Fruit fly (Drosophila melanogaster) whole organism, embryonic: Measurements from ENCODE around the gene CG11912.

ENCODE experiments used
- Aef1 ChIP-seq: fragments of 200-800 bp; sonication (Bioruptor generic); IDR thresholded peaks from 3 replicates; pipeline ENCODE4 v1.3.6; 2022; ENCODE audit warnings: missing biosample characterization, missing genetic modification characterization
- Bgb ChIP-seq: fragments of 200-800 bp; sonication (Bioruptor generic); IDR thresholded peaks from 2 replicates; pipeline ENCODE4 v1.3.6; 2022; ENCODE audit warnings: missing biosample characterization, missing genetic modification characterization; ENCODE audit not compliant: partially characterized antibody
- CG10209 ChIP-seq: fragments of 200-800 bp; sonication (Bioruptor generic); optimal IDR thresholded peaks from 3 replicates; lab custom pipeline; 2017; ENCODE audit warnings: missing biosample characterization, mild to moderate bottlenecking, missing genetic modification characterization, missing genetic modification reagents
- CG10321 ChIP-seq: fragments of 200-800 bp; sonication (Bioruptor generic); IDR thresholded peaks from 2 replicates; pipeline ENCODE4 v1.3.6; 2022; ENCODE audit warnings: missing biosample characterization, missing genetic modification characterization
- CG10543 ChIP-seq: fragments of 200-800 bp; sonication (Bioruptor generic); optimal IDR thresholded peaks from 3 replicates; lab custom pipeline; 2017; ENCODE audit warnings: missing biosample characterization, mild to moderate bottlenecking, missing genetic modification characterization, moderate library complexity
- CG15514 ChIP-seq: fragments of 200-800 bp; sonication (Bioruptor generic); optimal IDR thresholded peaks from 3 replicates; lab custom pipeline; 2017; ENCODE audit warnings: missing biosample characterization, missing genetic modification characterization, mild to moderate bottlenecking, moderate library complexity, missing genetic modification reagents
- CG15696 ChIP-seq: fragments of 200-800 bp; sonication (Bioruptor generic); optimal IDR thresholded peaks from 2 replicates; lab custom pipeline; 2019; ENCODE audit warnings: missing biosample characterization, mild to moderate bottlenecking, missing genetic modification characterization, moderate library complexity
- CG17361 ChIP-seq: fragments of 200-800 bp; sonication (Bioruptor generic); IDR thresholded peaks from 3 replicates; pipeline ENCODE4 v1.3.6; 2022; ENCODE audit warnings: missing biosample characterization, missing genetic modification characterization
- CG18619 ChIP-seq: fragments of 200-800 bp; sonication (Bioruptor generic); optimal IDR thresholded peaks from 3 replicates; lab custom pipeline; 2017; ENCODE audit warnings: missing biosample characterization, mild to moderate bottlenecking, missing genetic modification characterization
- CG2875 ChIP-seq: fragments of 200-800 bp; sonication (Bioruptor generic); optimal IDR thresholded peaks from 2 replicates; lab custom pipeline; 2017; ENCODE audit warnings: missing biosample characterization, mild to moderate bottlenecking, missing genetic modification characterization, missing genetic modification reagents
- CG32532 ChIP-seq: fragments of 200-800 bp; sonication (Bioruptor generic); IDR thresholded peaks from 2 replicates; pipeline ENCODE4 v1.3.6; 2022; ENCODE audit warnings: missing biosample characterization, missing genetic modification characterization
- CG3407 ChIP-seq: fragments of 200-800 bp; sonication (Bioruptor generic); optimal IDR thresholded peaks from 2 replicates; lab custom pipeline; 2018; ENCODE audit warnings: missing biosample characterization, mild to moderate bottlenecking, missing genetic modification characterization
- CG34376 ChIP-seq: fragments of 200-800 bp; sonication (Bioruptor generic); optimal IDR thresholded peaks from 2 replicates; lab custom pipeline; 2018; ENCODE audit warnings: missing biosample characterization, mild to moderate bottlenecking, missing genetic modification characterization
- CG7372 ChIP-seq: fragments of 200-800 bp; sonication (Bioruptor generic); IDR thresholded peaks from 2 replicates; pipeline ENCODE4 v1.3.6; 2022; ENCODE audit warnings: missing biosample characterization, missing genetic modification characterization
- CG7839 ChIP-seq: fragments of 200-800 bp; sonication (Bioruptor generic); optimal IDR thresholded peaks from 3 replicates; lab custom pipeline; 2018; ENCODE audit warnings: missing biosample characterization, mild to moderate bottlenecking, missing genetic modification characterization, moderate library complexity
- CTCF ChIP-seq: fragments of 200-800 bp; sonication (Bioruptor generic); optimal IDR thresholded peaks from 2 replicates; lab custom pipeline; 2017; ENCODE audit warnings: missing biosample characterization, mild to moderate bottlenecking, missing genetic modification characterization, moderate library complexity
- Dbx ChIP-seq: fragments of 200-800 bp; sonication (Bioruptor generic); IDR thresholded peaks from 3 replicates; pipeline ENCODE4 v1.3.6; 2022; ENCODE audit warnings: missing biosample characterization, missing genetic modification characterization
- Deaf1 ChIP-seq: fragments of 200-800 bp; optimal IDR thresholded peaks from 3 replicates; lab custom pipeline; 2019; ENCODE audit warnings: missing biosample characterization, mild to moderate bottlenecking, missing genetic modification characterization, moderate library complexity
- Med ChIP-seq: fragments of 200-800 bp; sonication (Bioruptor generic); peaks from one replicate; lab custom pipeline; 2016; ENCODE audit warnings: missing biosample characterization, missing genetic modification characterization, mild to moderate bottlenecking, inconsistent platforms, moderate library complexity
- Nf-YC ChIP-seq: fragments of 200-800 bp; optimal IDR thresholded peaks from 3 replicates; lab custom pipeline; 2019; ENCODE audit warnings: missing biosample characterization, mild to moderate bottlenecking, missing genetic modification characterization, moderate library complexity
- Ravus ChIP-seq: fragments of 200-800 bp; sonication (Bioruptor generic); IDR thresholded peaks from 2 replicates; pipeline ENCODE4 v1.3.6; 2022; ENCODE audit warnings: missing biosample characterization, missing genetic modification characterization
- TFAM ChIP-seq: fragments of 200-800 bp; sonication (Bioruptor generic); optimal IDR thresholded peaks from 2 replicates; lab custom pipeline; 2017; ENCODE audit warnings: missing biosample characterization, missing genetic modification characterization, inconsistent platforms
- Taf1 ChIP-seq: fragments of 200-800 bp; sonication (Bioruptor generic); IDR thresholded peaks from 2 replicates; pipeline ENCODE4 v1.3.6; 2022; ENCODE audit warnings: missing biosample characterization, missing genetic modification characterization
- abd-A ChIP-seq: fragments of 200-800 bp; sonication (Bioruptor generic); optimal IDR thresholded peaks from 3 replicates; lab custom pipeline; 2019; ENCODE audit warnings: missing biosample characterization, mild to moderate bottlenecking, missing genetic modification characterization, moderate library complexity
- amos ChIP-seq: fragments of 200-800 bp; sonication (Bioruptor generic); IDR thresholded peaks from 2 replicates; pipeline ENCODE4 v1.3.6; 2022; ENCODE audit warnings: missing biosample characterization, missing genetic modification characterization; ENCODE audit not compliant: partially characterized antibody
- bowl ChIP-seq: fragments of 200-800 bp; sonication (Bioruptor generic); IDR thresholded peaks from 2 replicates; pipeline ENCODE4 v1.3.6; 2022; ENCODE audit warnings: missing biosample characterization, missing genetic modification characterization
- chinmo ChIP-seq: fragments of 200-800 bp; sonication (Bioruptor generic); IDR thresholded peaks from 4 replicates; pipeline ENCODE4 v1.3.6; 2022; ENCODE audit warnings: missing biosample characterization, missing genetic modification characterization; ENCODE audit not compliant: partially characterized antibody
- crp ChIP-seq, 2 experiments: fragments of 200-800 bp; sonication (Bioruptor generic); optimal IDR thresholded peaks; 2 replicates in 1 of 2; 3 replicates in 1 of 2; lab custom pipeline; 2017; ENCODE audit warnings: missing biosample characterization in 2 of 2, missing genetic modification characterization in 2 of 2, mild to moderate bottlenecking in 1 of 2, moderate library complexity in 1 of 2
- dati ChIP-seq: fragments of 200-800 bp; sonication (Bioruptor generic); IDR thresholded peaks from 2 replicates; pipeline ENCODE4 v1.3.6; 2022; ENCODE audit warnings: missing biosample characterization, missing genetic modification characterization
- emc ChIP-seq: fragments of 200-800 bp; sonication (Bioruptor generic); optimal IDR thresholded peaks from 2 replicates; lab custom pipeline; 2016; ENCODE audit warnings: missing biosample characterization, missing genetic modification characterization
- ewg ChIP-seq: fragments of 200-800 bp; sonication (Bioruptor generic); optimal IDR thresholded peaks from 3 replicates; lab custom pipeline; 2017; ENCODE audit warnings: mild to moderate bottlenecking, missing biosample characterization, missing genetic modification reagents, missing genetic modification characterization
- gem ChIP-seq: fragments of 200-800 bp; sonication (Bioruptor generic); optimal IDR thresholded peaks from 2 replicates; lab custom pipeline; 2019; ENCODE audit warnings: missing biosample characterization, mild to moderate bottlenecking, missing genetic modification characterization, moderate library complexity
- h ChIP-seq: fragments of >200 bp; optimal IDR thresholded peaks from 2 replicates; lab custom pipeline; 2017
- ken ChIP-seq: fragments of 200-800 bp; sonication (Bioruptor generic); IDR thresholded peaks from 3 replicates; pipeline ENCODE4 v1.3.6; 2022; ENCODE audit warnings: missing biosample characterization, missing genetic modification characterization
- lmd ChIP-seq: fragments of 200-800 bp; sonication (Bioruptor generic); IDR thresholded peaks from 2 replicates; pipeline ENCODE4 v1.3.6; 2022; ENCODE audit warnings: missing biosample characterization, missing genetic modification characterization
- maf-S ChIP-seq: fragments of 200-800 bp; sonication (Bioruptor generic); optimal IDR thresholded peaks from 2 replicates; lab custom pipeline; 2016; ENCODE audit warnings: missing biosample characterization, missing genetic modification characterization
- nmo ChIP-seq: fragments of 200-800 bp; sonication (Bioruptor generic); optimal IDR thresholded peaks from 2 replicates; lab custom pipeline; 2018; ENCODE audit warnings: missing biosample characterization, mild to moderate bottlenecking, missing genetic modification characterization, moderate library complexity
- onecut ChIP-seq: fragments of 200-800 bp; sonication (Bioruptor generic); IDR thresholded peaks from 2 replicates; pipeline ENCODE4 v1.3.6; 2022; ENCODE audit warnings: missing biosample characterization, missing genetic modification characterization
- pros ChIP-seq: fragments of 200-800 bp; sonication (Bioruptor generic); optimal IDR thresholded peaks from 3 replicates; lab custom pipeline; 2019; ENCODE audit warnings: missing biosample characterization, mild to moderate bottlenecking, missing genetic modification characterization, moderate library complexity
- psq ChIP-seq: fragments of 200-800 bp; sonication (Bioruptor generic); optimal IDR thresholded peaks from 2 replicates; lab custom pipeline; 2017; ENCODE audit warnings: missing biosample characterization, missing genetic modification characterization
- pzg ChIP-seq: fragments of 200-800 bp; sonication (Bioruptor generic); optimal IDR thresholded peaks from 3 replicates; lab custom pipeline; 2018; ENCODE audit warnings: missing biosample characterization, mild to moderate bottlenecking, missing genetic modification characterization, moderate library complexity
- row ChIP-seq: fragments of 200-800 bp; sonication (Bioruptor generic); IDR thresholded peaks from 3 replicates; pipeline ENCODE4 v1.3.6; 2022; ENCODE audit warnings: missing biosample characterization, missing genetic modification characterization
- scrt ChIP-seq: fragments of 200-800 bp; sonication (Bioruptor generic); optimal IDR thresholded peaks from 2 replicates; lab custom pipeline; 2018; ENCODE audit warnings: missing biosample characterization, mild to moderate bottlenecking, missing genetic modification characterization, moderate library complexity
- sens ChIP-seq: fragments of 200-800 bp; sonication (Bioruptor generic); peaks from one replicate; lab custom pipeline; 2016; ENCODE audit warnings: missing biosample characterization, missing genetic modification characterization
- sna ChIP-seq: fragments of 200-800 bp; sonication (Bioruptor generic); IDR thresholded peaks from 2 replicates; pipeline ENCODE4 v1.3.6; 2022; ENCODE audit warnings: missing biosample characterization, missing genetic modification characterization; ENCODE audit not compliant: partially characterized antibody
- stc ChIP-seq: fragments of 200-800 bp; sonication (Bioruptor generic); IDR thresholded peaks from 2 replicates; pipeline ENCODE4 v1.3.6; 2022; ENCODE audit warnings: missing biosample characterization, missing genetic modification characterization
- z ChIP-seq: fragments of 200-800 bp; sonication (Bioruptor generic); IDR thresholded peaks from 3 replicates; pipeline ENCODE4 v1.3.6; 2022; ENCODE audit warnings: missing biosample characterization, missing genetic modification characterization

Gene CG11912

dm6 chr2L:292301-292700 lies 26.8 kb downstream of the CG11912 start, which contains the start of gene CG11562 (continued):
- TF ChIP-seq pzg (GFP tag; lab: Kevin White, UChicago) (peak; percentile 63), crp (GFP tag; optimal IDR thresholded peaks at IDR 0.05; lab: Kevin White, UChicago) (peak in 1 of 2 experiments; percentile 82), CTCF (peak; percentile 44), CG17361 (GFP tag; lab: Robert Waterston, UW) (no peak), CG15696 (tag; lab: Kevin White, UChicago) (no peak)

dm6 chr2L:291657-292056 lies 27.4 kb downstream of the CG11912 start, which contains the start of gene CG3625:
TSS of gene CG3625 (minus strand) at chr2L:291795.
- TF ChIP-seq Bgb (GFP tag; lab: Robert Waterston, UW), result peak; percentile 24; the same call in 1 of the 2 replicates
- TF ChIP-seq abd-A (tag; lab: Kevin White, UChicago), result peak; percentile 69
- TF ChIP-seq psq (GFP tag; lab: Kevin White, UChicago), result no peak
- peak; percentile 86 for TF ChIP-seq Deaf1 (tag; lab: Kevin White, UChicago)
- peak; percentile 67 for TF ChIP-seq ewg (GFP tag; lab: Kevin White, UChicago)
- TF ChIP-seq Med (GFP tag; lab: Kevin White, UChicago), result peak; percentile 81
- 0 out of 2 replicates have a peak, but pooled peaks have one; percentile 19 for TF ChIP-seq CG10321 (GFP tag; lab: Robert Waterston, UW)
- TF ChIP-seq Nf-YC, result peak; percentile 49
- TF ChIP-seq lmd (GFP tag; lab: Robert Waterston, UW), result 0 out of 2 replicates have a peak, but pooled peaks have one; percentile 9
- no peak for TF ChIP-seq chinmo
- peak; percentile 20; the same call in 1 of the 2 replicates for TF ChIP-seq amos (GFP tag; lab: Robert Waterston, UW)
- peak; percentile 9 for TF ChIP-seq sens
- no peak for TF ChIP-seq pros (GFP tag; lab: Kevin White, UChicago)
- 0 out of 2 replicates have a peak, but pooled peaks have one; percentile 43 for TF ChIP-seq CG7372
- no peak for TF ChIP-seq CG18619 (GFP tag; lab: Kevin White, UChicago)
- TF ChIP-seq CG10543 (GFP tag; lab: Kevin White, UChicago), result peak; percentile 54
- TF ChIP-seq sna, result peak; percentile 10; the same call in 1 of the 2 replicates
- TF ChIP-seq scrt (GFP tag; lab: Kevin White, UChicago), result peak; percentile 66
- TF ChIP-seq ken (GFP tag; lab: Robert Waterston, UW), result 0 out of 3 replicates have a peak, but pooled peaks have one; percentile 29
- TF ChIP-seq CG15514 (GFP tag; lab: Kevin White, UChicago), result peak; percentile 22
- 0 out of 2 replicates have a peak, but pooled peaks have one; percentile 21 for TF ChIP-seq CG32532
- 0 out of 3 replicates have a peak, but pooled peaks have one; percentile 8 for TF ChIP-seq z
- no peak for TF ChIP-seq maf-S

- TF ChIP-seq gem (tag; lab: Kevin White, UChicago), result peak; percentile 1
- TF ChIP-seq Taf1 (GFP tag; lab: Robert Waterston, UW), result no peak
- no peak for TF ChIP-seq pzg (GFP tag; lab: Kevin White, UChicago)
- TF ChIP-seq sens, result peak; percentile 51
- TF ChIP-seq CG2875 (GFP tag; lab: Kevin White, UChicago), result no peak
- no peak for TF ChIP-seq ken (GFP tag; lab: Robert Waterston, UW)
- TF ChIP-seq stc (GFP tag; lab: Robert Waterston, UW), result no peak
- no peak for TF ChIP-seq emc (GFP tag; lab: Kevin White, UChicago)
- TF ChIP-seq bowl (GFP tag; lab: Robert Waterston, UW), result no peak
- TF ChIP-seq h (lab: Kevin White, UChicago), result no peak
- peak; percentile 0 for TF ChIP-seq CG7839 (tag; lab: Kevin White, UChicago)
- no peak for TF ChIP-seq nmo (GFP tag; lab: Kevin White, UChicago)
- TF ChIP-seq dati (GFP tag; lab: Robert Waterston, UW), result no peak
- no peak for TF ChIP-seq Aef1 (GFP tag; lab: Robert Waterston, UW)
- TF ChIP-seq onecut (GFP tag; lab: Robert Waterston, UW), result no peak
- no peak for TF ChIP-seq Dbx (GFP tag; lab: Robert Waterston, UW)
- TF ChIP-seq CG15514 (GFP tag; lab: Kevin White, UChicago), result no peak
- TF ChIP-seq Ravus (GFP tag; lab: Robert Waterston, UW), result no peak
- no peak for TF ChIP-seq CG34376 (GFP tag; lab: Kevin White, UChicago)
- TF ChIP-seq row (GFP tag; lab: Robert Waterston, UW), result no peak
- no peak for TF ChIP-seq CG15696 (tag; lab: Kevin White, UChicago)
- no peak for TF ChIP-seq abd-A (tag; lab: Kevin White, UChicago)
- TF ChIP-seq CG3407 (GFP tag; lab: Kevin White, UChicago), result no peak
- no peak for TF ChIP-seq CG10209 (GFP tag; lab: Kevin White, UChicago)
- no peak for TF ChIP-seq TFAM (GFP tag; lab: Kevin White, UChicago)
These were observed 28.1 kb downstream of the CG11912 start for dm6 chr2L:290949-291348.
